Worm (Caenorhabditis elegans) whole organism, mixed stage, embryonic: ENCODE results near the gene gon-1.

Experiments used
- bed-3 ChIP-seq: fragments of 200-800 bp; sonication (Bioruptor generic); optimal IDR thresholded peaks from 3 replicates; lab custom pipeline; 2018; ENCODE audit warnings: mild to moderate bottlenecking, missing genetic modification characterization, moderate library complexity, missing compliant biosample characterization
- ceh-39 ChIP-seq: fragments of 150-350 bp; optimal IDR thresholded peaks from 2 replicates; lab custom pipeline; 2014; ENCODE audit warnings: missing biosample characterization, missing genetic modification characterization
- ceh-43 ChIP-seq: fragments of 200-800 bp; sonication (Bioruptor generic); optimal IDR thresholded peaks from 2 replicates; lab custom pipeline; 2018; ENCODE audit warnings: mild to moderate bottlenecking, missing genetic modification characterization, moderate library complexity, missing compliant biosample characterization
- ceh-83 ChIP-seq: fragments of 200-800 bp; sonication (Bioruptor generic); optimal IDR thresholded peaks from 2 replicates; lab custom pipeline; 2018; ENCODE audit warnings: mild to moderate bottlenecking, missing genetic modification characterization, missing compliant biosample characterization
- cnd-1 ChIP-seq: fragments of 200-800 bp; sonication (Bioruptor generic); optimal IDR thresholded peaks from 2 replicates; lab custom pipeline; 2018; ENCODE audit warnings: mild to moderate bottlenecking, missing genetic modification characterization, missing compliant biosample characterization
- drap-1 ChIP-seq: fragments of 200-800 bp; sonication (Bioruptor generic); optimal IDR thresholded peaks from 3 replicates; lab custom pipeline; 2018; ENCODE audit warnings: mild to moderate bottlenecking, missing genetic modification characterization, missing compliant biosample characterization
- elt-1 ChIP-seq: sonication (generic microtip); optimal IDR thresholded peaks from 2 replicates; lab custom pipeline; 2017; ENCODE audit warnings: missing genetic modification characterization, mild to moderate bottlenecking, missing compliant biosample characterization, antibody characterized with exemption, moderate library complexity, borderline replicate concordance; ENCODE audit not compliant: insufficient read depth
- elt-3 ChIP-seq: fragments of 150-350 bp; optimal IDR thresholded peaks from 2 replicates; lab custom pipeline; 2014; ENCODE audit warnings: missing biosample characterization, missing genetic modification characterization
- flh-1 ChIP-seq: fragments of 200-800 bp; sonication (Bioruptor generic); optimal IDR thresholded peaks from 2 replicates; lab custom pipeline; 2018; ENCODE audit warnings: mild to moderate bottlenecking, missing genetic modification characterization, moderate library complexity, missing compliant biosample characterization
- ham-2 ChIP-seq: fragments of 200-800 bp; sonication (Bioruptor generic); optimal IDR thresholded peaks from 2 replicates; lab custom pipeline; 2018; ENCODE audit warnings: mild to moderate bottlenecking, missing genetic modification characterization, missing compliant biosample characterization
- hlh-1 ChIP-seq: fragments of 150-350 bp; optimal IDR thresholded peaks from 2 replicates; lab custom pipeline; 2014; ENCODE audit warnings: missing biosample characterization, missing genetic modification reagents, missing genetic modification characterization
- lin-32 ChIP-seq: fragments of 200-800 bp; sonication (Bioruptor generic); optimal IDR thresholded peaks from 2 replicates; lab custom pipeline; 2018; ENCODE audit warnings: mild to moderate bottlenecking, missing genetic modification characterization, missing compliant biosample characterization
- lsy-2 ChIP-seq: fragments of 150-350 bp; optimal IDR thresholded peaks from 2 replicates; lab custom pipeline; 2014; ENCODE audit warnings: missing biosample characterization, missing genetic modification characterization
- mab-5 ChIP-seq: fragments of 150-350 bp; optimal IDR thresholded peaks from 2 replicates; lab custom pipeline; 2014; ENCODE audit warnings: missing biosample characterization, missing genetic modification characterization
- mep-1 ChIP-seq: fragments of 150-350 bp; optimal IDR thresholded peaks from 2 replicates; lab custom pipeline; 2017; ENCODE audit warnings: missing biosample characterization, missing genetic modification reagents, missing genetic modification characterization, inconsistent platforms
- mls-2 ChIP-seq: sonication (generic microtip); optimal IDR thresholded peaks from 2 replicates; lab custom pipeline; 2016; ENCODE audit warnings: mild to moderate bottlenecking, missing genetic modification characterization, moderate library complexity, missing compliant biosample characterization
- nhr-2 ChIP-seq: fragments of 150-350 bp; optimal IDR thresholded peaks from 2 replicates; lab custom pipeline; 2014; ENCODE audit warnings: missing biosample characterization, missing genetic modification characterization
- nhr-28 ChIP-seq: fragments of 150-350 bp; optimal IDR thresholded peaks from 2 replicates; lab custom pipeline; 2014; ENCODE audit warnings: missing biosample characterization, missing genetic modification characterization
- pha-4 ChIP-seq: fragments of 150-350 bp; optimal IDR thresholded peaks from 2 replicates; lab custom pipeline; 2018; ENCODE audit warnings: missing biosample characterization, missing genetic modification reagents, missing genetic modification characterization
- snpc-4 ChIP-seq: fragments of 150-350 bp; optimal IDR thresholded peaks from 2 replicates; lab custom pipeline; 2014; ENCODE audit warnings: missing biosample characterization, missing genetic modification characterization
- sptf-1 ChIP-seq: sonication (generic microtip); optimal IDR thresholded peaks from 2 replicates; lab custom pipeline; 2017; ENCODE audit warnings: mild to moderate bottlenecking, missing genetic modification characterization, moderate library complexity, missing compliant biosample characterization
- tbx-8 ChIP-seq: fragments of 200-800 bp; sonication (Bioruptor generic); optimal IDR thresholded peaks from 2 replicates; lab custom pipeline; 2018; ENCODE audit warnings: mild to moderate bottlenecking, missing genetic modification characterization, moderate library complexity, missing compliant biosample characterization
- unc-120 ChIP-seq: sonication (generic microtip); optimal IDR thresholded peaks from 2 replicates; lab custom pipeline; 2017; ENCODE audit warnings: missing genetic modification characterization, missing compliant biosample characterization; ENCODE audit not compliant: poor library complexity, severe bottlenecking
- unc-39 ChIP-seq: fragments of 150-350 bp; optimal IDR thresholded peaks from 2 replicates; lab custom pipeline; 2014; ENCODE audit warnings: missing biosample characterization, missing genetic modification characterization
- unc-62 ChIP-seq: fragments of 150-350 bp; optimal IDR thresholded peaks from 2 replicates; lab custom pipeline; 2014; ENCODE audit warnings: missing biosample characterization, missing genetic modification reagents, missing genetic modification characterization
- zip-8 ChIP-seq: fragments of 150-350 bp; optimal IDR thresholded peaks from 2 replicates; lab custom pipeline; 2014; ENCODE audit warnings: missing biosample characterization, missing genetic modification characterization
- ztf-11 ChIP-seq: fragments of 150-350 bp; optimal IDR thresholded peaks from 2 replicates; lab custom pipeline; 2014; ENCODE audit warnings: missing biosample characterization, missing genetic modification characterization

gon-1 gene

DNA sequence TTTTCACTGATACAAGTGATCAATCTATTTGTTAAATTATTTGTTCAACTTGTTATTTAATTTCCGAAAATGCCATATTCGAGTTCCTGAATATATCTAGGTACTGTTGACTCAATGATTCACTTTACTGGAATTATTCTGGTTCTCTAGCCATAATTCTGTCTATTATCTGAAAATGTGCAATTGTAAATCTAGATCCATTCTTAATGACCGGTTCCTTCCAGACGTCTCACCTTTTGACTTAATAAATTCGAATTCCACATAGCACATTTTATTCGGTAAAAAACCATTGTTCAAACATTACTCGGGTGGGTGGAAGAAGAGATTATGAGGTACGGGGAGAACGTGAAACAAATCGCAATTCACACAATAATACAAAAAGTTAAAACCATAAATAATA, 36.2 kb upstream of the gon-1 start:
- TF ChIP-seq bed-3 (GFP tag; lab: Kevin White, UChicago) (no peak), mls-2 (no peak), ceh-83 (GFP tag; lab: Kevin White, UChicago) (no peak), pha-4 (tag; lab: Kevin White, UChicago) (no peak), tbx-8 (GFP tag; lab: Kevin White, UChicago) (no peak), mep-1 (tag; lab: Kevin White, UChicago) (no peak), ztf-11 (tag; lab: Kevin White, UChicago) (no peak), mab-5 (no peak), flh-1 (no peak), drap-1 (GFP tag; lab: Kevin White, UChicago) (no peak), unc-62 (GFP tag; lab: Kevin White, UChicago) (no peak), snpc-4 (tag; lab: Kevin White, UChicago) (no peak), unc-120 (tag; lab: Kevin White, UChicago) (no peak), ham-2 (no peak), lin-32 (GFP tag; lab: Kevin White, UChicago) (no peak)

ce11 chrIV:9982895-9983294, 29.7 kb upstream of the gon-1 start, which contains the start of gene mam-2:
Gene mam-2, plus strand, starts transcription at chrIV:9983195.
- TF ChIP-seq nhr-28 (tag; lab: Kevin White, UChicago) (no peak), drap-1 (GFP tag; lab: Kevin White, UChicago) (no peak), ham-2 (peak; percentile 33), ceh-43 (GFP tag; lab: Kevin White, UChicago) (no peak)

DNA sequence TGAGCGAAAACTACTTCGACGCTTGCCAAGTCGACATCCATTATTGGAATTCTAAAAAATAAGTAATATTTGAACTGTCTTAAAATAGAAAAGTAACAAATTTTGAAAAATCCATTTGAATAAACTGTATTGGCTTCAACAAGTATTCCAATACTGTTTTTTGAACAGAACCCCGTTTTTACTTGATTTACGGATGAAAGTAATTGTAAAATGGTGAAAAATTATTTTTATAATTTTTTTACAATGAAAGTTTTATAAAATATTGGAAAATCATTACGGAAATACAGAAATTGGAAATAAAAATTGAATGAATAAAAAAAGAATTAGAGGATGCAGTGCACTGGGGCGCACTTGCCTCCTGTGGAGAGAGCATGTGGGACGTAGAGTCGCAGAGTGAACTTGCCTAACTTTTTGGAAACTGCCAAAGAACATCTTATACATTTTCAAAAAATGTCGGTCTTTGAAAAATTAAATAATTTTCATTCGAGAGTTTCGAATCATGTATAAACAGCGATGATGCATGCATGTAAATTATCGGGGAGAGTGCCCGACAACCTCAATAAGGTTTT, 29.1 kb upstream of the gon-1 start, which contains the start of gene rrp-1:
TSS of gene rrp-1 (minus strand) at position 51 of the 569 bp plus-strand sequence.
- no peak for TF ChIP-seq flh-1
- no peak for TF ChIP-seq ztf-11 (tag; lab: Kevin White, UChicago)
- TF ChIP-seq cnd-1 (tag; lab: Kevin White, UChicago), result no peak
- TF ChIP-seq nhr-2 (tag; lab: Kevin White, UChicago), result no peak
- TF ChIP-seq mls-2, result no peak
- TF ChIP-seq unc-120 (tag; lab: Kevin White, UChicago), result no peak
- TF ChIP-seq ceh-39 (tag; lab: Kevin White, UChicago), result no peak
- TF ChIP-seq elt-3 (tag; lab: Kevin White, UChicago), result no peak

DNA sequence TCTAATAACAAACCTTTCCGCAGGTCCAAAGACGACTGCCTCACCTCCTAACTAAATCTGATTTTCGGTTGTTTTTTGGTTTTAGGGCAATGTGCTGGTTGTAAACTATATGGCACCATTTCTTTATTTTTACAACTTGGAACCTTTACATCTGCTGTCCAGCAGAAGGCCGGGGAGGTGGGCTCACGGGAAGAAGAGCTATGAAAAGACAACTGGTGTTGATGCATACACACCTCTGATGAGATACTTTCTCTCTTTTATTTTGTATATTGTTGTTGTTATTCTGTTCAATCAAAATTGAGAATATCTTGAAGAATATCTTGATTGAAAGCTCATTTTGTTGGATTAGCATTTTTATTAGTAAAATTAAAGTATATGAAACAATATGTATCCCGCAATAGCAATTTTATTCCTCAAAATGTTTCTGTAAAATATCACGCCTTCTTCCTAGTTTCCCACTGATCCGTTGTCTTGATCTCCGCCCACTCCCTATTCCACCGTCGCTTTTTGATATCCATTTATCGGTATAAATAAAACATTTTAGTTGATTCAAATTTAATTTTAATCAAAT, 24.5 kb upstream of the gon-1 start, which contains the start of gene dhp-2:
TSS of gene dhp-2 (plus strand) at position 521 of the 571 bp plus-strand sequence.
- TF ChIP-seq elt-3 (tag; lab: Kevin White, UChicago) (no peak), hlh-1 (peak; percentile 83)

DNA sequence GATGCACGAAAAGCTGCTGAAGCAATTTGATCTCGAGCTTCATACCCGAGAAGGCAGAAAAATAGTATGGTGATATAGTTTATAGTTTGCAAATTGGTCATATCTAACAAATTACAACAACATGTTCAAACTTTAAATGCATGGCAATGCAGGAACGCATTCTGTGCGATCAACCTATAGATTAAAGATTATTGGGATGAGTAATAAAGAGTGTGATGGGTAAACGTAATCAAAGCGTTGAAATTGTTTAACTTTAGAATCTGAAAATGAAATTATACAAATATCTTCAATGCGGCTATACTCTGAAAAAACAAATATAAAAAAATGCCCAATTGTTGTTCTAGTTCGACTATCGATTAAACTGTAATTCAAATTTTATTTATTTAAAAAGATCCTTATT, 23.1 kb upstream of the gon-1 start, which contains the start of gene C47E12.14:
TSS of gene C47E12.14 (minus strand) at position 101 of the 400 bp plus-strand sequence.
- TF ChIP-seq unc-39 (tag; lab: Kevin White, UChicago), result no peak
- no peak for TF ChIP-seq ceh-83 (GFP tag; lab: Kevin White, UChicago)
- TF ChIP-seq elt-1 (tag; lab: Kevin White, UChicago), result no peak
- no peak for TF ChIP-seq nhr-28 (tag; lab: Kevin White, UChicago)
- no peak for TF ChIP-seq zip-8
- TF ChIP-seq ceh-39 (tag; lab: Kevin White, UChicago), result no peak
- TF ChIP-seq tbx-8 (GFP tag; lab: Kevin White, UChicago), result no peak

DNA sequence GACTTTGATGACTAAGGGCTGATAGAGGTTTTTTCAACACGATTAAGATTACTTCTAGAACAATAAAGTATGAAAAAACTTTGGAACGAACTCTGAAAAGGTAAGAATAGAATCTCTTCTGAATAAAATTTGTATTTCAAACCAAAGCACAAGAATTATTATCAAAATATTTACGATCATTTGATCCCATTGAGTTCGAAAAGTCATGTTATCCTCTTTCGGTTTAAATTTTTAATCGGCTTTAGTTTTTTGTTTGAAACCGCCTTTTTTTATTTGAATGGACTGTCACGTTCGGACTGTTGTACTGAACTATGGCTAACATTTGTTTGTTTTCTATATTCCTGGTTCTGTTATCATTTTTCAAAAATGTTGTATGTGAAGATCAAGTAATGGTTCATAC, 21.2 kb upstream of the gon-1 start, which contains the start of gene C47E12.9:
TSS of gene C47E12.9 (plus strand) at position 301 of the 400 bp plus-strand sequence.
- no peak for TF ChIP-seq ceh-83 (GFP tag; lab: Kevin White, UChicago)
- no peak for TF ChIP-seq ceh-43 (GFP tag; lab: Kevin White, UChicago)
- TF ChIP-seq nhr-2 (tag; lab: Kevin White, UChicago), result no peak
- no peak for TF ChIP-seq mep-1 (tag; lab: Kevin White, UChicago)
- TF ChIP-seq mls-2, result no peak
- TF ChIP-seq lin-32 (GFP tag; lab: Kevin White, UChicago), result no peak
- TF ChIP-seq unc-120 (tag; lab: Kevin White, UChicago), result no peak
- TF ChIP-seq sptf-1 (tag; lab: Kevin White, UChicago), result no peak
- no peak for TF ChIP-seq lsy-2 (tag; lab: Kevin White, UChicago)
- TF ChIP-seq bed-3 (GFP tag; lab: Kevin White, UChicago), result no peak
